Fruit fly (Drosophila melanogaster): Measurements from ENCODE around the gene Pex12.

dm6 chr2L:847189-847987 is 31.6 kb downstream of the Pex12 start:
- TF ChIP-seq Sin3A (optimal IDR thresholded peaks at IDR 0.05), result no peak
- no peak for TF ChIP-seq ttk (optimal IDR thresholded peaks at IDR 0.05)
- TF ChIP-seq psq (optimal IDR thresholded peaks at IDR 0.05), result no peak

Measured in Kc167 (cell line).